Fruit fly (Drosophila melanogaster) whole organism, wandering third instar larva: ENCODE results near the gene CG31817.

Experiments used
- CrebA ChIP-seq: fragments of 200-800 bp; sonication (Bioruptor generic); optimal IDR thresholded peaks from 2 replicates; lab custom pipeline; 2016; ENCODE audit warnings: missing biosample characterization, mild to moderate bottlenecking, missing genetic modification characterization, borderline replicate concordance
- Dfd ChIP-seq: fragments of >200 bp; optimal IDR thresholded peaks from 2 replicates; lab custom pipeline; 2017; ENCODE audit warnings: missing biosample characterization, missing genetic modification characterization
- Jra ChIP-seq: sonication (Bioruptor generic); optimal IDR thresholded peaks from 2 replicates; lab custom pipeline; 2016; ENCODE audit warnings: missing biosample characterization, missing genetic modification characterization
- Mio ChIP-seq: sonication (Bioruptor generic); optimal IDR thresholded peaks from 2 replicates; lab custom pipeline; 2016; ENCODE audit warnings: missing biosample characterization, missing genetic modification characterization
- Myc ChIP-seq: fragments of >200 bp; optimal IDR thresholded peaks from 2 replicates; lab custom pipeline; 2017
- OdsH ChIP-seq: fragments of 200-800 bp; sonication (Bioruptor generic); optimal IDR thresholded peaks from 2 replicates; lab custom pipeline; 2016; ENCODE audit warnings: missing biosample characterization, mild to moderate bottlenecking, missing genetic modification characterization
- Sp1 ChIP-seq: fragments of 200-800 bp; sonication (Bioruptor generic); optimal IDR thresholded peaks from 3 replicates; lab custom pipeline; 2019; ENCODE audit warnings: missing biosample characterization, mild to moderate bottlenecking, missing genetic modification characterization, moderate library complexity
- dmrt93B ChIP-seq: fragments of 200-800 bp; sonication (Bioruptor generic); optimal IDR thresholded peaks from 2 replicates; lab custom pipeline; 2018; ENCODE audit warnings: missing biosample characterization, mild to moderate bottlenecking, missing genetic modification characterization
- dsf ChIP-seq: sonication (Bioruptor generic); optimal IDR thresholded peaks from 2 replicates; lab custom pipeline; 2016; ENCODE audit warnings: missing biosample characterization, missing genetic modification characterization, borderline replicate concordance
- h ChIP-seq: fragments of 200-800 bp; sonication (Bioruptor generic); optimal IDR thresholded peaks from 3 replicates; lab custom pipeline; 2016; ENCODE audit warnings: missing biosample characterization, mild to moderate bottlenecking, missing genetic modification characterization
- psq ChIP-seq: fragments of 200-800 bp; sonication (Bioruptor generic); optimal IDR thresholded peaks from 3 replicates; lab custom pipeline; 2017; ENCODE audit warnings: missing biosample characterization, mild to moderate bottlenecking, missing genetic modification characterization, moderate library complexity
- tai ChIP-seq: sonication (Bioruptor generic); optimal IDR thresholded peaks from 2 replicates; lab custom pipeline; 2016; ENCODE audit warnings: missing biosample characterization, missing genetic modification characterization
- usp ChIP-seq: fragments of >200 bp; optimal IDR thresholded peaks from 2 replicates; lab custom pipeline; 2017; ENCODE audit warnings: missing biosample characterization, missing genetic modification characterization

DNA sequence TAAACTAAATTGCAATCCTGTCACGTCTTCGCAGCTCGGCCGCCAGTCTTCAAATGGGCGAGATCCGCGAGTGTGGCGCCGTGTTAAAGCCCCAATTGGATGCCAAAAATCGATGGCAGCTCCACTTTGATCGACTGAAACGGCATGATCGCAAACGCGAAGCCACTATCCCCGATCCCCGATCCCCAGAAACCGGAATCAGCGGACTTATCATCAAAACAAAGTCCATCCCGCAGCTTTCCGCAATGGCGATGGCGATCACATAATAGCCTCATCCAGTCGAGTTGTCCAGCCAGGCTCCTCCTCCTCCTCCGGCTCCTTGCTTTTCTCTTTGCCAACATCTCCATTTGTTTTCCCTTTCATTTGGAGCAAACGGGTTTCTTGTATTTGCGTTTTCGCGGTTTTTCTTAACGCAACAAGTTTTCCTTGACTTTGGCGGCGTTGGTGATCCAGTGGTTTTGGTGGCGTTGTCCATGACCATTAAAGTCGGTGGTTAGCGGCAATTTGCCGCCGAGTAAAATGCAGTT, 44.6 kb downstream of the CG31817 start, which contains the start of gene CG13258:
- TF ChIP-seq Mio (GFP tag; lab: Kevin White, UChicago) (no peak), CrebA (GFP tag; lab: Kevin White, UChicago) (no peak), tai (no peak), OdsH (GFP tag; lab: Kevin White, UChicago) (no peak), psq (GFP tag; lab: Kevin White, UChicago) (no peak), Dfd (GFP tag; lab: Kevin White, UChicago) (no peak), usp (GFP tag; lab: Kevin White, UChicago) (no peak), Myc (lab: Kevin White, UChicago) (no peak), Sp1 (GFP tag; lab: Kevin White, UChicago) (no peak), Jra (GFP tag; lab: Kevin White, UChicago) (no peak), h (GFP tag; lab: Kevin White, UChicago) (no peak), dmrt93B (GFP tag; lab: Kevin White, UChicago) (no peak), dsf (GFP tag; lab: Kevin White, UChicago) (no peak)
